Worm (Caenorhabditis elegans) whole organism, late embryonic: ENCODE results near the gene clec-168.

Source experiments
- C08G9.2 ChIP-seq: sonication (generic microtip); optimal IDR thresholded peaks from 2 replicates; lab custom pipeline; 2016; ENCODE audit warnings: mild to moderate bottlenecking, missing genetic modification characterization, moderate library complexity, missing compliant biosample characterization
- F13H6.1 ChIP-seq: sonication (generic microtip); optimal IDR thresholded peaks from 2 replicates; lab custom pipeline; 2016; ENCODE audit warnings: missing genetic modification characterization, missing compliant biosample characterization
- K02D7.2 ChIP-seq: sonication (generic microtip); optimal IDR thresholded peaks from 2 replicates; lab custom pipeline; 2017; ENCODE audit warnings: mild to moderate bottlenecking, missing genetic modification characterization, missing compliant biosample characterization
- T23F11.4 ChIP-seq: fragments of 200-800 bp; sonication (Bioruptor generic); optimal IDR thresholded peaks from 2 replicates; lab custom pipeline; 2018; ENCODE audit warnings: mild to moderate bottlenecking, missing genetic modification characterization, missing compliant biosample characterization
- ceh-14 ChIP-seq: sonication (generic microtip); optimal IDR thresholded peaks from 2 replicates; lab custom pipeline; 2016; ENCODE audit warnings: missing genotype, missing genetic modification characterization, missing compliant biosample characterization
- ceh-18 ChIP-seq: sonication (generic microtip); optimal IDR thresholded peaks from 2 replicates; lab custom pipeline; 2016; ENCODE audit warnings: missing genetic modification characterization, missing compliant biosample characterization
- ceh-19 ChIP-seq: fragments of 200-800 bp; sonication (Bioruptor generic); optimal IDR thresholded peaks from 2 replicates; lab custom pipeline; 2018; ENCODE audit warnings: mild to moderate bottlenecking, missing genetic modification characterization, missing compliant biosample characterization
- ceh-2 ChIP-seq: sonication (generic microtip); optimal IDR thresholded peaks from 2 replicates; lab custom pipeline; 2016; ENCODE audit warnings: missing genotype, missing genetic modification characterization, missing compliant biosample characterization
- ceh-22 ChIP-seq: sonication (generic microtip); optimal IDR thresholded peaks from 2 replicates; lab custom pipeline; 2017; ENCODE audit warnings: missing biosample characterization, missing genetic modification characterization
- ceh-24 ChIP-seq: sonication (generic microtip); optimal IDR thresholded peaks from 2 replicates; lab custom pipeline; 2016; ENCODE audit warnings: mild to moderate bottlenecking, missing genetic modification characterization, missing compliant biosample characterization
- ceh-30 ChIP-seq: fragments of 150-350 bp; optimal IDR thresholded peaks from 2 replicates; lab custom pipeline; 2014; ENCODE audit warnings: missing biosample characterization, missing genetic modification characterization
- ceh-31 ChIP-seq: sonication (generic microtip); optimal IDR thresholded peaks from 2 replicates; lab custom pipeline; 2016; ENCODE audit warnings: missing genetic modification characterization, missing compliant biosample characterization
- ceh-45 ChIP-seq: fragments of 200-800 bp; sonication (Bioruptor generic); IDR thresholded peaks from 2 replicates; pipeline ENCODE4 v1.3.6; 2022; ENCODE audit warnings: missing genetic modification reagents, missing genetic modification characterization, missing compliant biosample characterization
- che-1 ChIP-seq: sonication (generic microtip); optimal IDR thresholded peaks from 2 replicates; lab custom pipeline; 2016; ENCODE audit warnings: mild to moderate bottlenecking, missing genetic modification characterization, missing compliant biosample characterization
- dmd-4 ChIP-seq: sonication (generic microtip); optimal IDR thresholded peaks from 2 replicates; lab custom pipeline; 2016; ENCODE audit warnings: borderline replicate concordance, missing genetic modification characterization, missing compliant biosample characterization
- dve-1 ChIP-seq: sonication (generic microtip); optimal IDR thresholded peaks from 2 replicates; lab custom pipeline; 2017; ENCODE audit warnings: antibody characterized with exemption, mild to moderate bottlenecking, missing genetic modification characterization, missing compliant biosample characterization
- elt-4 ChIP-seq: sonication (generic microtip); optimal IDR thresholded peaks from 2 replicates; lab custom pipeline; 2016; ENCODE audit warnings: missing genetic modification characterization, missing compliant biosample characterization
- fax-1 ChIP-seq: sonication (generic microtip); optimal IDR thresholded peaks from 2 replicates; lab custom pipeline; 2016; ENCODE audit warnings: missing genotype, missing genetic modification characterization, missing compliant biosample characterization
- fkh-6 ChIP-seq: sonication (generic microtip); optimal IDR thresholded peaks from 2 replicates; lab custom pipeline; 2016; ENCODE audit warnings: missing genetic modification characterization, missing compliant biosample characterization
- hlh-13 ChIP-seq: fragments of 200-800 bp; sonication (Bioruptor generic); optimal IDR thresholded peaks from 2 replicates; lab custom pipeline; 2018; ENCODE audit warnings: mild to moderate bottlenecking, missing genetic modification characterization, missing compliant biosample characterization
- hlh-15 ChIP-seq: sonication (generic microtip); optimal IDR thresholded peaks from 2 replicates; lab custom pipeline; 2016; ENCODE audit warnings: missing genetic modification characterization, missing compliant biosample characterization
- hlh-30 ChIP-seq: sonication (generic microtip); optimal IDR thresholded peaks from 2 replicates; lab custom pipeline; 2017; ENCODE audit warnings: antibody characterized with exemption, missing genetic modification characterization, missing compliant biosample characterization; ENCODE audit not compliant: insufficient read depth
- hlh-8 ChIP-seq: sonication (generic microtip); optimal IDR thresholded peaks from 2 replicates; lab custom pipeline; 2016; ENCODE audit warnings: missing genotype, missing genetic modification characterization, missing compliant biosample characterization
- nfya-1 ChIP-seq: sonication (generic microtip); optimal IDR thresholded peaks from 2 replicates; lab custom pipeline; 2017; ENCODE audit warnings: missing genetic modification characterization, mild to moderate bottlenecking, missing compliant biosample characterization, antibody characterized with exemption, moderate library complexity
- npax-4 ChIP-seq: sonication (generic microtip); optimal IDR thresholded peaks from 2 replicates; lab custom pipeline; 2016; ENCODE audit warnings: missing genetic modification characterization, missing compliant biosample characterization
- pag-3 ChIP-seq: sonication (generic microtip); optimal IDR thresholded peaks from 2 replicates; lab custom pipeline; 2016; ENCODE audit warnings: missing compliant biosample characterization, missing genetic modification characterization, borderline replicate concordance
- pax-1 ChIP-seq: fragments of 150-350 bp; optimal IDR thresholded peaks from 2 replicates; lab custom pipeline; 2014; ENCODE audit warnings: missing biosample characterization, missing genetic modification characterization
- pha-2 ChIP-seq: sonication (generic microtip); optimal IDR thresholded peaks from 2 replicates; lab custom pipeline; 2017; ENCODE audit warnings: mild to moderate bottlenecking, missing genetic modification characterization, missing compliant biosample characterization
- pros-1 ChIP-seq: fragments of 150-350 bp; optimal IDR thresholded peaks from 2 replicates; lab custom pipeline; 2014; ENCODE audit warnings: missing biosample characterization, missing genetic modification reagents, missing genetic modification characterization
- ref-2 ChIP-seq: sonication (generic microtip); optimal IDR thresholded peaks from 2 replicates; lab custom pipeline; 2016; ENCODE audit warnings: missing genetic modification characterization, missing compliant biosample characterization
- rnt-1 ChIP-seq: sonication (generic microtip); optimal IDR thresholded peaks from 2 replicates; lab custom pipeline; 2016; ENCODE audit warnings: missing genetic modification characterization, missing compliant biosample characterization
- sdc-2 ChIP-seq: sonication (generic microtip); optimal IDR thresholded peaks from 2 replicates; lab custom pipeline; 2016; ENCODE audit warnings: missing genotype, missing genetic modification characterization, missing compliant biosample characterization
- sox-4 ChIP-seq: sonication (generic microtip); optimal IDR thresholded peaks from 2 replicates; lab custom pipeline; 2017; ENCODE audit warnings: mild to moderate bottlenecking, missing genetic modification characterization, inconsistent platforms, missing compliant biosample characterization
- syd-9 ChIP-seq: sonication (generic microtip); optimal IDR thresholded peaks from 2 replicates; lab custom pipeline; 2016; ENCODE audit warnings: mild to moderate bottlenecking, missing genetic modification characterization, moderate library complexity, missing compliant biosample characterization
- tbx-2 ChIP-seq: sonication (generic microtip); optimal IDR thresholded peaks from 2 replicates; lab custom pipeline; 2016; ENCODE audit warnings: missing genetic modification characterization, missing compliant biosample characterization
- tbx-7 ChIP-seq: sonication (generic microtip); optimal IDR thresholded peaks from 2 replicates; lab custom pipeline; 2016; ENCODE audit warnings: missing genotype, missing genetic modification characterization, missing compliant biosample characterization
- unc-3 ChIP-seq, 2 experiments: fragments of 200-800 bp in 1 of 2; sonication (Bioruptor generic) in 1 of 2; sonication (generic microtip) in 1 of 2; conservative IDR thresholded peaks in 1 of 2; optimal IDR thresholded peaks in 1 of 2; 2 replicates each; pipeline versions ENCODE4 v1.3.6 to Lab custom; 2016 to 2022; ENCODE audit warnings: missing compliant biosample characterization in 2 of 2, missing genetic modification characterization in 2 of 2, missing genetic modification reagents in 1 of 2
- unc-42 ChIP-seq: sonication (generic microtip); optimal IDR thresholded peaks from 2 replicates; lab custom pipeline; 2016; ENCODE audit warnings: missing genotype, missing genetic modification characterization, missing compliant biosample characterization
- unc-55 ChIP-seq: sonication (generic microtip); optimal IDR thresholded peaks from 2 replicates; lab custom pipeline; 2017; ENCODE audit warnings: missing biosample characterization, missing genetic modification reagents, missing genetic modification characterization
- unc-86 ChIP-seq: sonication (generic microtip); optimal IDR thresholded peaks from 2 replicates; lab custom pipeline; 2016; ENCODE audit warnings: missing genetic modification characterization, missing compliant biosample characterization

clec-168 gene

DNA sequence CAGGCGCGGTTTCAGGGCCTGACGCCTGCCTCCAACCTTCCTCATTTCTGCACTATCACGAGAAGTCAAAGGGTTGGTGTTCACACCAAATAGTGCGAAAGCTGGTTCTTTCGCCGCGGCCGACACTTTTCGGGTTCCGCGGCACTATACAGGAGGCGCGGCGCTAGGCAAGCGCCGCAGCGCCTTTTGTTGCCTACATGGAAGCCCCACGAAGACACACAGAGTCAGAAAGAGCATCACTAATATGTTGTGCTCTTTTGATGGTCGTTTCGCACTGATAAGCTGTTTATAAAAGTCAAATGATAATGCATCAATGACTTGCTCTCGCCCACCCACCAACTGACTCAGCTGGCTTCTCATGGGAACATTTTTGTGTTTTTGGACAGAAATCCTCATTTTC, 44.9 kb upstream of the clec-168 start:
- TF ChIP-seq sox-4 (tag; lab: Kevin White, UChicago) (no peak), sdc-2 (no peak), hlh-13 (GFP tag; lab: Kevin White, UChicago) (no peak), unc-55 (no peak), nfya-1 (tag; lab: Kevin White, UChicago) (no peak), tbx-7 (tag; lab: Kevin White, UChicago) (no peak), unc-3 (GFP tag; conservative IDR thresholded peaks at IDR 0.05; lab: Robert Waterston, UW) (no peak), unc-3 (tag; optimal IDR thresholded peaks at IDR 0.05; lab: Kevin White, UChicago) (no peak), ceh-22 (no peak), ceh-45 (GFP tag; lab: Robert Waterston, UW) (no peak), F13H6.1 (tag; lab: Kevin White, UChicago) (no peak), pros-1 (tag; lab: Kevin White, UChicago) (no peak), unc-42 (tag; lab: Kevin White, UChicago) (no peak), elt-4 (tag; lab: Kevin White, UChicago) (no peak), pha-2 (tag; lab: Kevin White, UChicago) (no peak), fax-1 (tag; lab: Kevin White, UChicago) (no peak), K02D7.2 (tag; lab: Kevin White, UChicago) (no peak), fkh-6 (tag; lab: Kevin White, UChicago) (no peak), ceh-2 (no peak)

DNA sequence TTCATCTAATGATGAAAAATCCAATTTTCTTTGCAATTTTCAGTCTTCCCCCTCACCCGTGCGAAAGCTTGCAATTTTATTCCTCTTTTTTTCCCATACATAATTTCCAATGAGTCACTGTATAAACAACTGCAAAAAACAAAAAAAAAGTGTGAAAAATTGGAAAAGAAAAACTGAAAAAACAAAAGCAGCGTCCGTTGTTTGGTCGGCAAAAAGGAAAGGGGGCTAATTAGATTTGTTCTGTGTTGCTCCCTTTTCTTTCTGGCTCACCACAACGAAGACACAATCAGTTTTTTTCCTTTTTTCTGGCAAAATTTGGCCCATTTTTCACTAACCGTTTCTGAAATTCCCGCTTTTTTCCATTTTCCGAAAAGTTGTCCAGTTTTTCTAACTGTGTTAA, 44.4 kb upstream of the clec-168 start:
- TF ChIP-seq unc-42 (tag; lab: Kevin White, UChicago) (peak; percentile 89), ceh-30 (tag; lab: Kevin White, UChicago) (no peak)

DNA sequence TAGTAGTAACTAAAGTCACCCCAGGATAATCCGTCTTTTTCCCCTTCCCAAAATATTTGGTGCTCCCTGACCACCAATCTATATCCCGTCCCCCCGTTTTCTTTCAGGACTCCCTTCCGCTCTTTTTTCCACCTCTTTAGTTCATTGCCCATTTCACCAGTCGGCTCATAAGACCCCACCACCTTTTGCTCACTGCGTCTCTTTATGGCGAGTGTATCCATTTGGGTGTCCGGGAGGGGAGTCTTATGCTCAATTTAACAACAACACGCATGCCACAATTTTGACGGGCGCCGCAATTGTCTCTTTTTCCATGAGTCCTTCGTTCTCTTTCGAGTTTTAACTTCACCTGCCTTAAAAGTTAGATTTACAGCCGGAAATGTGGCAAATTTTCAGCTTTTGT, 43.6 kb upstream of the clec-168 start:
- TF ChIP-seq npax-4 (tag; lab: Kevin White, UChicago) (no peak), dmd-4 (tag; lab: Kevin White, UChicago) (no peak), pag-3 (no peak), ceh-18 (peak; percentile 28), ceh-19 (GFP tag; lab: Kevin White, UChicago) (no peak), ceh-14 (tag; lab: Kevin White, UChicago) (peak; percentile 21), hlh-15 (tag; lab: Kevin White, UChicago) (no peak), fkh-6 (tag; lab: Kevin White, UChicago) (no peak), C08G9.2 (no peak), pax-1 (tag; lab: Kevin White, UChicago) (no peak), hlh-30 (tag; lab: Kevin White, UChicago) (peak; percentile 34), che-1 (tag; lab: Kevin White, UChicago) (no peak), ceh-31 (tag; lab: Kevin White, UChicago) (peak; percentile 82), ref-2 (tag; lab: Kevin White, UChicago) (no peak), unc-42 (tag; lab: Kevin White, UChicago) (peak; percentile 48), tbx-2 (tag; lab: Kevin White, UChicago) (peak; percentile 54), T23F11.4 (GFP tag; lab: Kevin White, UChicago) (no peak), fax-1 (tag; lab: Kevin White, UChicago) (no peak), hlh-8 (no peak), syd-9 (tag; lab: Kevin White, UChicago) (no peak), ceh-24 (tag; lab: Kevin White, UChicago) (no peak), unc-86 (tag; lab: Kevin White, UChicago) (no peak), rnt-1 (no peak), dve-1 (no peak), F13H6.1 (tag; lab: Kevin White, UChicago) (no peak)
